Worm (Caenorhabditis elegans) whole organism, midembryonic: ENCODE measurements around the gene Y57A10A.4.

Experiments
- flt-1 ChIP-seq: fragments of 200-800 bp; sonication (Bioruptor generic); IDR thresholded peaks from 2 replicates; pipeline ENCODE4 v1.3.6; 2022; ENCODE audit warnings: missing genetic modification characterization, missing compliant biosample characterization
- klf-2 ChIP-seq: fragments of 200-800 bp; sonication (Bioruptor generic); conservative IDR thresholded peaks from 2 replicates; pipeline ENCODE4 v1.3.6; 2022; ENCODE audit warnings: missing genetic modification reagents, missing genetic modification characterization, missing compliant biosample characterization
- ztf-23 ChIP-seq: fragments of 200-800 bp; sonication (Bioruptor generic); IDR thresholded peaks from 2 replicates; pipeline ENCODE4 v1.3.6; 2022; ENCODE audit warnings: missing genetic modification reagents, missing genetic modification characterization, missing compliant biosample characterization

ce11 chrII:12147331-12147730, 4.4 kb upstream of the Y57A10A.4 start, which contains the start of gene Y57A10A.2:
- TF ChIP-seq klf-2 (GFP tag; lab: Robert Waterston, UW): no peak
- TF ChIP-seq flt-1 (GFP tag; lab: Robert Waterston, UW): no peak
- no peak for TF ChIP-seq ztf-23 (GFP tag; lab: Robert Waterston, UW)
